Worm (Caenorhabditis elegans) whole organism, midembryonic: ENCODE data around the gene M110.7.

Experiments used
- T22C8.4 ChIP-seq: fragments of 200-800 bp; sonication (Bioruptor generic); IDR thresholded peaks from 2 replicates; pipeline ENCODE4 v1.3.6; 2022; ENCODE audit warnings: missing genetic modification characterization, missing compliant biosample characterization
- cog-1 ChIP-seq: sonication (generic microtip); optimal IDR thresholded peaks from 2 replicates; lab custom pipeline; 2016; ENCODE audit warnings: missing genetic modification characterization, missing compliant biosample characterization
- klf-2 ChIP-seq: fragments of 200-800 bp; sonication (Bioruptor generic); conservative IDR thresholded peaks from 2 replicates; pipeline ENCODE4 v1.3.6; 2022; ENCODE audit warnings: missing genetic modification reagents, missing genetic modification characterization, missing compliant biosample characterization
- med-1 ChIP-seq: sonication (generic microtip); optimal IDR thresholded peaks from 2 replicates; lab custom pipeline; 2017; ENCODE audit warnings: missing genetic modification characterization, mild to moderate bottlenecking, missing compliant biosample characterization, antibody characterized with exemption, missing genetic modification reagents; ENCODE audit not compliant: insufficient read depth
- ref-1 ChIP-seq: fragments of 200-800 bp; sonication (Bioruptor generic); conservative IDR thresholded peaks from 2 replicates; pipeline ENCODE4 v1.3.6; 2022; ENCODE audit warnings: missing genetic modification reagents, missing genetic modification characterization, missing compliant biosample characterization
- tab-1 ChIP-seq: fragments of 200-800 bp; sonication (Bioruptor generic); IDR thresholded peaks from 2 replicates; pipeline ENCODE4 v1.3.6; 2022; ENCODE audit warnings: missing genetic modification characterization, missing compliant biosample characterization

- TF ChIP-seq ref-1 (no peak), T22C8.4 (GFP tag; lab: Robert Waterston, UW) (no peak), tab-1 (GFP tag; lab: Robert Waterston, UW) (no peak), klf-2 (GFP tag; lab: Robert Waterston, UW) (no peak), cog-1 (tag; lab: Kevin White, UChicago) (no peak), med-1 (GFP tag; lab: Kevin White, UChicago) (no peak)
Observed at ce11 chrII:8267679-8268078, 35.1 kb downstream of the M110.7 start.
